Worm (Caenorhabditis elegans) whole organism, young adult: ENCODE data around the gene ZC15.10.

ENCODE experiments used
- C06A6.2 ChIP-seq: fragments of 200-800 bp; sonication (Bioruptor generic); conservative IDR thresholded peaks from 2 replicates; pipeline ENCODE4 v1.3.6; 2022; ENCODE audit warnings: missing genetic modification characterization, missing compliant biosample characterization
- C17E4.6 ChIP-seq: fragments of 200-800 bp; sonication (Bioruptor generic); IDR thresholded peaks from 2 replicates; pipeline ENCODE4 v1.3.6; 2022; ENCODE audit warnings: missing genetic modification reagents, missing genetic modification characterization, missing compliant biosample characterization
- F22D6.2 ChIP-seq: sonication (generic microtip); optimal IDR thresholded peaks from 2 replicates; lab custom pipeline; 2016; ENCODE audit warnings: mild to moderate bottlenecking, missing genetic modification characterization, missing compliant biosample characterization
- F33H1.4 ChIP-seq: fragments of 200-800 bp; sonication (Bioruptor generic); IDR thresholded peaks from 2 replicates; pipeline ENCODE4 v1.3.6; 2022; ENCODE audit warnings: missing genetic modification reagents, missing genetic modification characterization, missing compliant biosample characterization
- F37B4.10 ChIP-seq: fragments of 200-800 bp; sonication (Bioruptor generic); IDR thresholded peaks from 2 replicates; pipeline ENCODE4 v1.3.6; 2022; ENCODE audit warnings: missing genetic modification characterization, missing compliant biosample characterization
- F52B5.7 ChIP-seq: sonication (generic microtip); optimal IDR thresholded peaks from 2 replicates; lab custom pipeline; 2016; ENCODE audit warnings: mild to moderate bottlenecking, missing genetic modification characterization, missing compliant biosample characterization
- F57C9.4 ChIP-seq: sonication (generic microtip); optimal IDR thresholded peaks from 2 replicates; lab custom pipeline; 2017; ENCODE audit warnings: mild to moderate bottlenecking, missing genetic modification characterization, missing compliant biosample characterization
- K12H6.12 ChIP-seq: fragments of 200-800 bp; sonication (Bioruptor generic); optimal IDR thresholded peaks from 2 replicates; lab custom pipeline; 2018; ENCODE audit warnings: mild to moderate bottlenecking, missing genetic modification characterization, missing compliant biosample characterization
- T07F8.4 ChIP-seq: sonication (generic microtip); optimal IDR thresholded peaks from 2 replicates; lab custom pipeline; 2016; ENCODE audit warnings: mild to moderate bottlenecking, missing genetic modification characterization, moderate library complexity, missing compliant biosample characterization
- T26A5.8 ChIP-seq: sonication (generic microtip); optimal IDR thresholded peaks from 2 replicates; lab custom pipeline; 2016; ENCODE audit warnings: missing genetic modification characterization, missing compliant biosample characterization
- Y67H2A.10 ChIP-seq: fragments of 200-800 bp; sonication (Bioruptor generic); conservative IDR thresholded peaks from 2 replicates; pipeline ENCODE4 v1.3.6; 2022; ENCODE audit warnings: missing genetic modification reagents, missing genetic modification characterization, missing compliant biosample characterization
- Y79H2A.3 ChIP-seq: fragments of 200-800 bp; sonication (Bioruptor generic); conservative IDR thresholded peaks from 2 replicates; pipeline ENCODE4 v1.3.6; 2022; ENCODE audit warnings: missing genetic modification reagents, missing genetic modification characterization, missing compliant biosample characterization
- Y95B8A.8 ChIP-seq: fragments of 200-800 bp; sonication (Bioruptor generic); IDR thresholded peaks from 2 replicates; pipeline ENCODE4 v1.3.6; 2022; ENCODE audit warnings: missing genetic modification reagents, missing genetic modification characterization, missing compliant biosample characterization
- ZK185.1 ChIP-seq: sonication (generic microtip); optimal IDR thresholded peaks from 2 replicates; lab custom pipeline; 2016; ENCODE audit warnings: mild to moderate bottlenecking, missing genetic modification characterization, missing compliant biosample characterization; ENCODE audit not compliant: poor library complexity, severe bottlenecking
- akir-1 ChIP-seq: fragments of 200-800 bp; sonication (Bioruptor generic); optimal IDR thresholded peaks from 2 replicates; lab custom pipeline; 2018; ENCODE audit warnings: mild to moderate bottlenecking, missing genetic modification characterization, moderate library complexity, missing compliant biosample characterization
- atf-7 ChIP-seq: sonication (generic microtip); optimal IDR thresholded peaks from 2 replicates; lab custom pipeline; 2017; ENCODE audit warnings: mild to moderate bottlenecking, missing genetic modification characterization, missing compliant biosample characterization
- attf-5 ChIP-seq: fragments of 200-800 bp; sonication (Bioruptor generic); optimal IDR thresholded peaks from 2 replicates; lab custom pipeline; 2018; ENCODE audit warnings: mild to moderate bottlenecking, missing genetic modification characterization, missing compliant biosample characterization
- attf-6 ChIP-seq: fragments of 200-800 bp; sonication (Bioruptor generic); IDR thresholded peaks from 2 replicates; pipeline ENCODE4 v1.3.6; 2022; ENCODE audit warnings: missing genetic modification reagents, missing genetic modification characterization, missing compliant biosample characterization
- bed-2 ChIP-seq: fragments of 200-800 bp; sonication (Bioruptor generic); IDR thresholded peaks from 2 replicates; pipeline ENCODE4 v1.3.6; 2022; ENCODE audit warnings: missing genetic modification reagents, missing genetic modification characterization, missing compliant biosample characterization
- cebp-2 ChIP-seq: fragments of 200-800 bp; sonication (Bioruptor generic); IDR thresholded peaks from 2 replicates; pipeline ENCODE4 v1.3.6; 2022; ENCODE audit warnings: missing genetic modification characterization, missing compliant biosample characterization
- ceh-100 ChIP-seq: fragments of 200-800 bp; sonication (Bioruptor generic); IDR thresholded peaks from 2 replicates; pipeline ENCODE4 v1.3.6; 2022; ENCODE audit warnings: missing genetic modification reagents, missing genetic modification characterization, missing compliant biosample characterization
- ceh-58 ChIP-seq: fragments of 200-800 bp; sonication (Bioruptor generic); IDR thresholded peaks from 2 replicates; pipeline ENCODE4 v1.3.6; 2022; ENCODE audit warnings: missing genetic modification characterization, missing compliant biosample characterization
- chd-7 ChIP-seq: sonication (generic microtip); optimal IDR thresholded peaks from 2 replicates; lab custom pipeline; 2016; ENCODE audit warnings: mild to moderate bottlenecking, missing genetic modification characterization, moderate library complexity, missing compliant biosample characterization
- dox-1 ChIP-seq: fragments of 200-800 bp; sonication (Bioruptor generic); IDR thresholded peaks from 2 replicates; pipeline ENCODE4 v1.3.6; 2022; ENCODE audit warnings: missing genetic modification reagents, missing genetic modification characterization, missing compliant biosample characterization
- dpl-1 ChIP-seq: fragments of 150-350 bp; optimal IDR thresholded peaks from 2 replicates; lab custom pipeline; 2014; ENCODE audit warnings: missing biosample characterization, missing genetic modification reagents, missing genetic modification characterization
- egl-18 ChIP-seq: fragments of 200-800 bp; sonication (Bioruptor generic); IDR thresholded peaks from 2 replicates; pipeline ENCODE4 v1.3.6; 2022; ENCODE audit warnings: missing genetic modification reagents, missing genetic modification characterization, missing compliant biosample characterization
- egl-44 ChIP-seq: fragments of 200-800 bp; sonication (Bioruptor generic); IDR thresholded peaks from 2 replicates; pipeline ENCODE4 v1.3.6; 2022; ENCODE audit warnings: missing genetic modification reagents, missing genetic modification characterization, missing compliant biosample characterization
- egrh-3 ChIP-seq: fragments of 200-800 bp; sonication (Bioruptor generic); IDR thresholded peaks from 2 replicates; pipeline ENCODE4 v1.3.6; 2022; ENCODE audit warnings: missing genetic modification reagents, missing genetic modification characterization, missing compliant biosample characterization
- ets-4 ChIP-seq: fragments of 200-800 bp; sonication (Bioruptor generic); optimal IDR thresholded peaks from 2 replicates; lab custom pipeline; 2018; ENCODE audit warnings: mild to moderate bottlenecking, missing genetic modification characterization, missing compliant biosample characterization
- fkh-3 ChIP-seq: sonication (generic microtip); optimal IDR thresholded peaks from 2 replicates; lab custom pipeline; 2016; ENCODE audit warnings: mild to moderate bottlenecking, missing genetic modification characterization, missing compliant biosample characterization
- gei-17 ChIP-seq: fragments of 200-800 bp; sonication (Bioruptor generic); optimal IDR thresholded peaks from 2 replicates; lab custom pipeline; 2018; ENCODE audit warnings: mild to moderate bottlenecking, missing genetic modification characterization, missing compliant biosample characterization
- hlh-12 ChIP-seq: sonication (generic microtip); optimal IDR thresholded peaks from 2 replicates; lab custom pipeline; 2016; ENCODE audit warnings: missing genetic modification characterization, missing compliant biosample characterization
- hlh-26 ChIP-seq: fragments of 200-800 bp; sonication (Bioruptor generic); conservative IDR thresholded peaks from 2 replicates; pipeline ENCODE4 v1.3.6; 2022; ENCODE audit warnings: missing genetic modification reagents, missing genetic modification characterization, missing compliant biosample characterization
- hmg-1.2 ChIP-seq: fragments of 200-800 bp; sonication (Bioruptor generic); IDR thresholded peaks from 2 replicates; pipeline ENCODE4 v1.3.6; 2022; ENCODE audit warnings: missing genetic modification reagents, missing genetic modification characterization, missing compliant biosample characterization
- lin-26 ChIP-seq: fragments of 200-800 bp; sonication (Bioruptor generic); IDR thresholded peaks from 2 replicates; pipeline ENCODE4 v1.3.6; 2022; ENCODE audit warnings: missing genetic modification reagents, missing genetic modification characterization, missing compliant biosample characterization
- madf-8 ChIP-seq: fragments of 200-800 bp; sonication (Bioruptor generic); conservative IDR thresholded peaks from 2 replicates; pipeline ENCODE4 v1.3.6; 2022; ENCODE audit warnings: missing genetic modification reagents, missing genetic modification characterization, missing compliant biosample characterization
- mxl-1 ChIP-seq: sonication (generic microtip); optimal IDR thresholded peaks from 2 replicates; lab custom pipeline; 2016; ENCODE audit warnings: missing genetic modification characterization, missing compliant biosample characterization
- repo-1 ChIP-seq: sonication (generic microtip); optimal IDR thresholded peaks from 2 replicates; lab custom pipeline; 2017; ENCODE audit warnings: mild to moderate bottlenecking, missing genetic modification characterization, missing compliant biosample characterization
- sea-2 ChIP-seq: fragments of 200-800 bp; sonication (Bioruptor generic); IDR thresholded peaks from 2 replicates; pipeline ENCODE4 v1.3.6; 2022; ENCODE audit warnings: missing genetic modification characterization, missing compliant biosample characterization
- snpc-1.3 ChIP-seq: sonication (generic microtip); optimal IDR thresholded peaks from 2 replicates; lab custom pipeline; 2017; ENCODE audit warnings: missing genetic modification characterization, mild to moderate bottlenecking, missing compliant biosample characterization, antibody characterized with exemption, moderate library complexity, missing genotype, missing genetic modification reagents; ENCODE audit not compliant: insufficient read depth
- tbp1 ChIP-seq: fragments of 200-800 bp; sonication (Bioruptor generic); optimal IDR thresholded peaks from 2 replicates; lab custom pipeline; 2018; ENCODE audit warnings: mild to moderate bottlenecking, missing genetic modification characterization, missing compliant biosample characterization
- unc-62 ChIP-seq: fragments of 150-350 bp; optimal IDR thresholded peaks from 2 replicates; lab custom pipeline; 2014; ENCODE audit warnings: missing biosample characterization, missing genetic modification reagents, missing genetic modification characterization
- zfh-2 ChIP-seq: fragments of 200-800 bp; sonication (Bioruptor generic); conservative IDR thresholded peaks from 2 replicates; pipeline ENCODE4 v1.3.6; 2022; ENCODE audit warnings: missing genetic modification reagents, missing genetic modification characterization, missing compliant biosample characterization
- zim-3 ChIP-seq: sonication (generic microtip); optimal IDR thresholded peaks from 2 replicates; lab custom pipeline; 2017; ENCODE audit warnings: mild to moderate bottlenecking, missing genetic modification characterization, moderate library complexity, missing compliant biosample characterization
- ztf-22 ChIP-seq: fragments of 200-800 bp; sonication (Bioruptor generic); optimal IDR thresholded peaks from 2 replicates; lab custom pipeline; 2018; ENCODE audit warnings: mild to moderate bottlenecking, missing genetic modification characterization, moderate library complexity, missing compliant biosample characterization

Gene ZC15.10

ce11 chrV:20325417-20325816 is 14.9 kb downstream of the ZC15.10 start, which contains the start of gene Y38H6A.1:
Y38H6A.1 (plus strand) TSS chrV:20325717.
- TF ChIP-seq madf-8 (GFP tag; lab: Robert Waterston, UW) (no peak), egl-18 (GFP tag; lab: Robert Waterston, UW) (no peak), dpl-1 (GFP tag; lab: Kevin White, UChicago) (no peak), gei-17 (GFP tag; lab: Kevin White, UChicago) (no peak), Y95B8A.8 (GFP tag; lab: Robert Waterston, UW) (no peak), atf-7 (no peak), attf-6 (GFP tag; lab: Robert Waterston, UW) (no peak), F33H1.4 (GFP tag; lab: Robert Waterston, UW) (no peak), bed-2 (GFP tag; lab: Robert Waterston, UW) (no peak), T07F8.4 (tag; lab: Kevin White, UChicago) (no peak), F22D6.2 (tag; lab: Kevin White, UChicago) (no peak), repo-1 (tag; lab: Kevin White, UChicago) (no peak), unc-62 (no peak), ZK185.1 (tag; lab: Kevin White, UChicago) (no peak), lin-26 (GFP tag; lab: Robert Waterston, UW) (no peak), ets-4 (no peak)

ce11 chrV:20335264-20335663 is 24.7 kb downstream of the ZC15.10 start, which contains the start of gene Y38H6A.5:
Y38H6A.5 (minus strand) TSS chrV:20335364.
- no peak for TF ChIP-seq F52B5.7 (tag; lab: Kevin White, UChicago)
- TF ChIP-seq ceh-100 (GFP tag; lab: Robert Waterston, UW): no peak
- TF ChIP-seq F57C9.4 (tag; lab: Kevin White, UChicago): no peak
- TF ChIP-seq sea-2 (GFP tag; lab: Robert Waterston, UW): no peak
- no peak for TF ChIP-seq K12H6.12 (tag; lab: Kevin White, UChicago)

DNA sequence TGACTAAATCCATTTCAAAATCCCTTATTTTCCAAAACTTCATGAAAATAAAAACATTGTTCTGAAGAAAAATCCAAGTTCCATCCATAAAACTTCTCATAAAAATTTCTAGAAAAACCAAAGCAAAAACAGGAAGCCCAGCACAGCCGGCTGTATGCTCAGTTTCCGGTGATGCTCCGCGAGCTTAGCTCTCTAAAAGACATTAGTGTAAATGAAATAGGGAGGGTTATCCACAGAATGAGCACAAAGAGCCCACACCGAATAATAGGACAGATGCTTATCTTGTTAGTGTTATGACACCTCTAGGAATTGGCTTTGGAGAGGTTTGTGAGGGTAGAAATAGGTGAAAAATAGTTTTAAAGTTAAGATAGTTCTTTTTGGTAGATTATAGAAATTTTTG is 27.5 kb downstream of the ZC15.10 start:
- TF ChIP-seq chd-7 (tag; lab: Kevin White, UChicago): no peak
- no peak for TF ChIP-seq Y67H2A.10 (GFP tag; lab: Robert Waterston, UW)
- TF ChIP-seq cebp-2 (GFP tag; lab: Robert Waterston, UW): no peak
- no peak for TF ChIP-seq snpc-1.3 (tag; lab: Kevin White, UChicago)
- no peak for TF ChIP-seq egl-44 (GFP tag; lab: Robert Waterston, UW)
- TF ChIP-seq F37B4.10 (GFP tag; lab: Robert Waterston, UW): no peak
- no peak for TF ChIP-seq mxl-1 (tag; lab: Kevin White, UChicago)
- TF ChIP-seq tbp1 (GFP tag; lab: Kevin White, UChicago): no peak
- no peak for TF ChIP-seq C17E4.6
- no peak for TF ChIP-seq gei-17 (GFP tag; lab: Kevin White, UChicago)
- no peak for TF ChIP-seq egrh-3
- TF ChIP-seq ztf-22 (GFP tag; lab: Kevin White, UChicago): no peak
- no peak for TF ChIP-seq fkh-3 (tag; lab: Kevin White, UChicago)
- no peak for TF ChIP-seq zfh-2
- TF ChIP-seq hlh-12: no peak

ce11 chrV:20338870-20339269 is 28.3 kb downstream of the ZC15.10 start:
- TF ChIP-seq C06A6.2 (GFP tag; lab: Robert Waterston, UW): no peak
- no peak for TF ChIP-seq Y95B8A.8 (GFP tag; lab: Robert Waterston, UW)
- TF ChIP-seq T26A5.8 (tag; lab: Kevin White, UChicago): no peak
- no peak for TF ChIP-seq dox-1
- TF ChIP-seq Y79H2A.3 (GFP tag; lab: Robert Waterston, UW): no peak
- TF ChIP-seq attf-6 (GFP tag; lab: Robert Waterston, UW): no peak
- no peak for TF ChIP-seq egl-44 (GFP tag; lab: Robert Waterston, UW)
- no peak for TF ChIP-seq hlh-26 (GFP tag; lab: Robert Waterston, UW)
- TF ChIP-seq snpc-1.3 (tag; lab: Kevin White, UChicago): no peak
- TF ChIP-seq zim-3 (tag; lab: Kevin White, UChicago): no peak
- TF ChIP-seq attf-5: no peak
- TF ChIP-seq akir-1 (GFP tag; lab: Kevin White, UChicago): no peak
- no peak for TF ChIP-seq ceh-58
- TF ChIP-seq hmg-1.2 (GFP tag; lab: Robert Waterston, UW): no peak
